Worm (Caenorhabditis elegans) whole organism, L3 larva: ENCODE results near the gene grl-10.

Experiments used
- aly-2 ChIP-seq: fragments of 150-350 bp; optimal IDR thresholded peaks from 2 replicates; lab custom pipeline; 2014; ENCODE audit warnings: missing biosample characterization, missing genetic modification characterization
- ama-1 ChIP-seq: fragments of 150-350 bp; optimal IDR thresholded peaks from 2 replicates; lab custom pipeline; 2018
- ceh-28 ChIP-seq: fragments of 150-350 bp; optimal IDR thresholded peaks from 2 replicates; lab custom pipeline; 2014; ENCODE audit warnings: missing biosample characterization, missing genetic modification reagents, missing genetic modification characterization
- daf-12 ChIP-seq: fragments of 150-350 bp; optimal IDR thresholded peaks from 2 replicates; lab custom pipeline; 2014; ENCODE audit warnings: missing biosample characterization, missing genetic modification reagents, missing genetic modification characterization
- egl-27 ChIP-seq: sonication (generic microtip); optimal IDR thresholded peaks from 4 replicates; lab custom pipeline; 2017; ENCODE audit warnings: missing biosample characterization, missing genetic modification reagents, missing genetic modification characterization
- egl-5 ChIP-seq: fragments of 150-350 bp; optimal IDR thresholded peaks from 2 replicates; lab custom pipeline; 2017; ENCODE audit warnings: missing biosample characterization, missing genetic modification reagents, missing genetic modification characterization, inconsistent platforms
- elt-2 ChIP-seq: sonication (generic microtip); optimal IDR thresholded peaks from 2 replicates; lab custom pipeline; 2016; ENCODE audit warnings: missing genetic modification reagents, mild to moderate bottlenecking, missing genetic modification characterization, missing compliant biosample characterization
- eor-1 ChIP-seq, 2 experiments: fragments of 150-350 bp; optimal IDR thresholded peaks; 2 replicates each; lab custom pipeline; 2014 to 2018; ENCODE audit warnings: missing biosample characterization in 2 of 2, missing genetic modification characterization in 2 of 2
- fkh-10 ChIP-seq: sonication (generic microtip); optimal IDR thresholded peaks from 2 replicates; lab custom pipeline; 2017; ENCODE audit warnings: missing biosample characterization, missing genetic modification reagents, missing genetic modification characterization
- fos-1 ChIP-seq: fragments of 150-350 bp; optimal IDR thresholded peaks from 2 replicates; lab custom pipeline; 2014; ENCODE audit warnings: missing biosample characterization, missing genetic modification characterization
- hmg-11 ChIP-seq: sonication (generic microtip); optimal IDR thresholded peaks from 2 replicates; lab custom pipeline; 2016; ENCODE audit warnings: missing genetic modification characterization, missing compliant biosample characterization
- jun-1 ChIP-seq: fragments of 150-350 bp; optimal IDR thresholded peaks from 2 replicates; lab custom pipeline; 2014; ENCODE audit warnings: missing biosample characterization, missing genetic modification reagents, missing genetic modification characterization
- lin-15B ChIP-seq: fragments of 150-350 bp; optimal IDR thresholded peaks from 2 replicates; lab custom pipeline; 2014; ENCODE audit warnings: missing biosample characterization, missing genetic modification characterization
- lin-39 ChIP-seq: fragments of 150-350 bp; optimal IDR thresholded peaks from 2 replicates; lab custom pipeline; 2018; ENCODE audit warnings: missing biosample characterization, missing genetic modification reagents, missing genetic modification characterization
- lsy-12 ChIP-seq: sonication (generic microtip); optimal IDR thresholded peaks from 2 replicates; lab custom pipeline; 2016; ENCODE audit warnings: mild to moderate bottlenecking, missing genetic modification characterization, missing compliant biosample characterization
- mdl-1 ChIP-seq: fragments of 150-350 bp; optimal IDR thresholded peaks from 2 replicates; lab custom pipeline; 2014; ENCODE audit warnings: missing biosample characterization, missing genetic modification characterization
- nfya-1 ChIP-seq: sonication (generic microtip); optimal IDR thresholded peaks from 2 replicates; lab custom pipeline; 2017; ENCODE audit warnings: missing genetic modification characterization, mild to moderate bottlenecking, missing compliant biosample characterization, antibody characterized with exemption, moderate library complexity; ENCODE audit not compliant: insufficient read depth
- nhr-11 ChIP-seq: fragments of 150-350 bp; optimal IDR thresholded peaks from 2 replicates; lab custom pipeline; 2014; ENCODE audit warnings: missing biosample characterization, missing genetic modification characterization
- nhr-12 ChIP-seq: fragments of 150-350 bp; optimal IDR thresholded peaks from 2 replicates; lab custom pipeline; 2014; ENCODE audit warnings: missing biosample characterization, missing genetic modification characterization
- nhr-23 ChIP-seq: fragments of 150-350 bp; optimal IDR thresholded peaks from 2 replicates; lab custom pipeline; 2014; ENCODE audit warnings: missing biosample characterization, missing genetic modification reagents, missing genetic modification characterization
- nhr-237 ChIP-seq: fragments of 150-350 bp; optimal IDR thresholded peaks from 2 replicates; lab custom pipeline; 2014; ENCODE audit warnings: missing biosample characterization, missing genetic modification characterization
- nhr-25 ChIP-seq: sonication (generic microtip); optimal IDR thresholded peaks from 2 replicates; lab custom pipeline; 2017; ENCODE audit warnings: missing biosample characterization, missing genetic modification characterization
- nhr-28 ChIP-seq: fragments of 150-350 bp; optimal IDR thresholded peaks from 2 replicates; lab custom pipeline; 2014; ENCODE audit warnings: missing biosample characterization, missing genetic modification characterization
- nhr-43 ChIP-seq: sonication (generic microtip); optimal IDR thresholded peaks from 2 replicates; lab custom pipeline; 2016; ENCODE audit warnings: mild to moderate bottlenecking, missing genetic modification characterization, missing compliant biosample characterization; ENCODE audit not compliant: poor library complexity, severe bottlenecking
- nhr-67 ChIP-seq: fragments of 150-350 bp; optimal IDR thresholded peaks from 2 replicates; lab custom pipeline; 2014; ENCODE audit warnings: missing biosample characterization, missing genetic modification characterization
- nhr-76 ChIP-seq: fragments of 150-350 bp; sonication (generic microtip); optimal IDR thresholded peaks from 5 replicates; lab custom pipeline; 2014; ENCODE audit warnings: missing biosample characterization, missing genetic modification characterization
- nhr-77 ChIP-seq: fragments of 150-350 bp; optimal IDR thresholded peaks from 2 replicates; lab custom pipeline; 2014; ENCODE audit warnings: missing biosample characterization, missing genetic modification characterization
- pha-4 ChIP-seq: fragments of 150-350 bp; optimal IDR thresholded peaks from 2 replicates; lab custom pipeline; 2014; ENCODE audit warnings: missing biosample characterization, missing genetic modification reagents, missing genetic modification characterization
- pqm-1 ChIP-seq: fragments of 150-350 bp; optimal IDR thresholded peaks from 2 replicates; lab custom pipeline; 2017; ENCODE audit warnings: missing biosample characterization, missing genetic modification characterization, inconsistent platforms
- sea-2 ChIP-seq: fragments of 150-350 bp; sonication (generic microtip); optimal IDR thresholded peaks from 4 replicates; lab custom pipeline; 2014; ENCODE audit warnings: missing biosample characterization, missing genetic modification reagents, missing genetic modification characterization
- skn-1 ChIP-seq: fragments of 150-350 bp; optimal IDR thresholded peaks from 2 replicates; lab custom pipeline; 2014; ENCODE audit warnings: missing biosample characterization, missing genetic modification characterization
- snpc-4 ChIP-seq: fragments of 150-350 bp; optimal IDR thresholded peaks from 2 replicates; lab custom pipeline; 2014; ENCODE audit warnings: missing biosample characterization, missing genetic modification characterization
- tbx-2 ChIP-seq: sonication (generic microtip); optimal IDR thresholded peaks from 2 replicates; lab custom pipeline; 2016; ENCODE audit warnings: mild to moderate bottlenecking, missing genetic modification characterization, missing compliant biosample characterization
- zag-1 ChIP-seq: fragments of 150-350 bp; optimal IDR thresholded peaks from 2 replicates; lab custom pipeline; 2014; ENCODE audit warnings: missing biosample characterization, missing genetic modification characterization
- ztf-11 ChIP-seq: fragments of 150-350 bp; optimal IDR thresholded peaks from 2 replicates; lab custom pipeline; 2014; ENCODE audit warnings: missing biosample characterization, missing genetic modification characterization
- ztf-4 ChIP-seq: fragments of 150-350 bp; optimal IDR thresholded peaks from 2 replicates; lab custom pipeline; 2014; ENCODE audit warnings: missing biosample characterization, missing genetic modification characterization

grl-10 gene

DNA sequence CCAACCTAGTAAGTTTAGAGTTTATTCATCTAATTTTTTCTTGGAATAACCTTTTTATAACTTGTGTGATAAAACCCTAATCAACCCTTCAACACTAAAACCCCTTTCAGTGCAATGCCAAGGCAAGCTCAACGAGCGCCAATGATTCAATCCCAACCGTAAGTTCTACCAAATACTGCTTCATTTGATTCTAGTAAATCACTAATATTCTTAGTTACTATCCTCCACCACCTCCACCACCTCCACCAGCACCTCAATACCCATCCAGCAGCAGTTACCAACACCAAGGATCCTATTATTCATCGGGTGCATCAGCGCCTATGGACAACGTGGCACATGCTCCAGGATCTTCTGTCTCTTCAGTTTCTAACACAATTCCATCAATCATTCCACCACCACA lies 11.5 kb downstream of the grl-10 start:
- no peak for TF ChIP-seq mdl-1
- no peak for TF ChIP-seq skn-1 (tag; lab: Kevin White, UChicago)
- TF ChIP-seq nhr-23 (tag; lab: Kevin White, UChicago) = no peak

ce11 chrV:7786639-7787038 lies 12.3 kb downstream of the grl-10 start:
- no peak for TF ChIP-seq ztf-4 (tag; lab: Kevin White, UChicago)
- no peak for TF ChIP-seq aly-2 (tag; lab: Kevin White, UChicago)
- no peak for TF ChIP-seq nhr-67 (tag; lab: Kevin White, UChicago)
- TF ChIP-seq pqm-1 (tag; lab: Kevin White, UChicago) = peak; percentile 77
- peak; percentile 94 for TF ChIP-seq elt-2

DNA sequence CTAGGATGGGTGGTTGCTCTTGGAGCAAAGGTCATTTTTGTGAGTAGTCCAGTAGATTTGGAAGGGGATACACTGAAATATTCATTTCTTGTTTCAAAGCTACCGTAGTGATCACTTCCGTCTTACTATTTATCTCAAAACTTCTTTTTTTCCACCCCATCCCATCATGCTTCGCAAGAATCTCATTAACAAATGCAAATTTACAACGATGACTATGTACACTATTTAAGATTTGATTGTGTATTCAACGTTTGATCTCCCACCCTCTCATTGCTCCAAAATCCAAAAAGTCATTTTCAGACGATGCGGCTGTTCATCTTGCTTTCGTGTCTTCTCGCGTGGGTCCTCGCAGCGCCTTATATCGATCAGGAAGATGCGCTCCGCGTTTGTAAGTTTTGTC lies 18.7 kb downstream of the grl-10 start, which contains the start of gene flp-21:
Gene flp-21 (plus strand): TSS at position 301 of the 400 bp plus-strand sequence.
- TF ChIP-seq nhr-43 (tag; lab: Kevin White, UChicago) = no peak
- TF ChIP-seq ztf-11 (tag; lab: Kevin White, UChicago) = no peak
- no peak for TF ChIP-seq snpc-4 (tag; lab: Kevin White, UChicago)
- TF ChIP-seq hmg-11 (tag; lab: Kevin White, UChicago) = no peak
- no peak for TF ChIP-seq fos-1 (tag; lab: Kevin White, UChicago)
- no peak for TF ChIP-seq nhr-77 (tag; lab: Kevin White, UChicago)
- no peak for TF ChIP-seq nhr-23 (tag; lab: Kevin White, UChicago)

ce11 chrV:7798079-7798478 lies 23.7 kb downstream of the grl-10 start, which contains the start of gene ZK742.7:
TSS of gene ZK742.7 (plus strand) at chrV:7798379.
- peak; percentile 15 for TF ChIP-seq fkh-10 (GFP tag; lab: Kevin White, UChicago)
- no peak for TF ChIP-seq eor-1 (tag; optimal IDR thresholded peaks at IDR 0.05; lab: Kevin White, UChicago)

ce11 chrV:7803563-7803962 lies 29.2 kb downstream of the grl-10 start:
- TF ChIP-seq nhr-43 (tag; lab: Kevin White, UChicago) = no peak

DNA sequence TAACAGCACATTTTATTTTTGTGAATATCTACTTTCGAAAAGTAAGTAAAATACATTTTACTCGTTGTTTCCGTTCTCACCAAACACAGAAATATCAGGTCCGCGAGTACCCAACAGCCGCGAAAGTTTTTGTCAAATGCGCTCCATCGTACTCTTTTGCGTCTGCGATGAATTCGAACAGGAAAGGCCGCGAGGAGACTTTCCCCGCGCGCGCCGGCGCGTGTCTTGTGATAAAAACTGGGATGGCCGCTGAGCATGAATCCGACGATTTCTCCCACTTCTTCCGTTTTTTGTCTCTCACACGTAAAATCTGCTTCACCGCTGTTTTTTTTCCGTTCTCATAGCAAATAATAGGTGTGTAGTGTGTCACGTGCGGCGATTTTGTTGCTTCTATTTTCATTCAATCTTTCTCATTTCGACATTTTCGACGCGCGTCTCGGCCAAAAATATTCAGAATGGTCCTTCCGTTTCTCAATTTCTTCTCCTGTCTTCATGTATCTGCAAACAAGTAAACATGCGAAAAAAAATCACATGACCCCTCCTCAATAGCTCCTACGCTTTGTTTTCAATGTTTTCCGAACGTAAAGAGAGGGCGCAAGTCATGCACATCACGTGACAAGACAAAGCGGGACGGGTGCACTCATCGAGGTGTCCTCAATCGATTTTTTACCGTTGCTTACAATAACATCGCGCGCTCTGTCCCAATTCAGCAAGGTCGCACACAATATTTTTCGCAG lies 29.9 kb downstream of the grl-10 start, which contains the start of gene uvs-1:
Gene uvs-1 (minus strand): TSS at position 145 of the 737 bp plus-strand sequence.
- no peak for TF ChIP-seq nhr-67 (tag; lab: Kevin White, UChicago)
- peak; percentile 18 for TF ChIP-seq jun-1 (tag; lab: Kevin White, UChicago)
- TF ChIP-seq lin-15B (tag; lab: Kevin White, UChicago) = peak; percentile 82
- no peak for TF ChIP-seq nhr-11
- TF ChIP-seq ama-1 = peak; percentile 29
- no peak for TF ChIP-seq hmg-11 (tag; lab: Kevin White, UChicago)
- TF ChIP-seq nfya-1 (tag; lab: Kevin White, UChicago) = peak; percentile 64
- TF ChIP-seq pha-4 = peak; percentile 87
- no peak for TF ChIP-seq ztf-4 (tag; lab: Kevin White, UChicago)
- peak; percentile 87 for TF ChIP-seq lin-39
- no peak for TF ChIP-seq lsy-12 (tag; lab: Kevin White, UChicago)
- peak; percentile 42 for TF ChIP-seq fkh-10 (GFP tag; lab: Kevin White, UChicago)
- no peak for TF ChIP-seq sea-2 (GFP tag; lab: Kevin White, UChicago)
- no peak for TF ChIP-seq ztf-11 (tag; lab: Kevin White, UChicago)
- no peak for TF ChIP-seq daf-12 (tag; lab: Kevin White, UChicago)
- peak; percentile 25 for TF ChIP-seq nhr-23 (tag; lab: Kevin White, UChicago)
- no peak for TF ChIP-seq egl-5
- TF ChIP-seq ceh-28 = peak; percentile 56
- no peak for TF ChIP-seq tbx-2 (tag; lab: Kevin White, UChicago)
- no peak for TF ChIP-seq nhr-12
- peak; percentile 30 for TF ChIP-seq snpc-4 (tag; lab: Kevin White, UChicago)
- no peak for TF ChIP-seq nhr-237 (tag; lab: Kevin White, UChicago)
- peak; percentile 24 for TF ChIP-seq elt-2
- TF ChIP-seq nhr-76 (tag; lab: Kevin White, UChicago) = no peak
- peak; percentile 56 for TF ChIP-seq nhr-25
- TF ChIP-seq zag-1 (tag; lab: Kevin White, UChicago) = no peak
- no peak for TF ChIP-seq egl-27 (tag; lab: Kevin White, UChicago)
- TF ChIP-seq nhr-28 = no peak
